Worm (Caenorhabditis elegans): Measurements from ENCODE around the gene F10E9.2.
"Not testable (repeated sequence)": the region's sequence is repeated elsewhere in the genome, so short reads cannot be mapped to it uniquely, and the experiment has no call there.

Gene F10E9.2

ce11 chrIII:8322645-8323213 lies 10.2 kb downstream of the F10E9.2 start, which contains the start of gene F10E9.1:
TSS of gene F10E9.1 (plus strand) at chrIII:8323163.
- TF ChIP-seq hmg-4 (GFP tag; optimal IDR thresholded peaks at IDR 0.05) = no peak
- no peak for TF ChIP-seq F13C5.2 (tag; optimal IDR thresholded peaks at IDR 0.05)
- no peak for TF ChIP-seq sea-1 (GFP tag; conservative IDR thresholded peaks at IDR 0.05)
- TF ChIP-seq hmbx-1 (tag; optimal IDR thresholded peaks at IDR 0.05) = no peak
- TF ChIP-seq flt-1 (GFP tag; IDR thresholded peaks at IDR 0.05) = no peak
- TF ChIP-seq tbx-37 (GFP tag; conservative IDR thresholded peaks at IDR 0.05) = no peak
- TF ChIP-seq ceh-13 (GFP tag; optimal IDR thresholded peaks at IDR 0.05) = no peak

- no peak for TF ChIP-seq tbx-11 (GFP tag; IDR thresholded peaks at IDR 0.05)
- TF ChIP-seq hmg-4 (GFP tag; optimal IDR thresholded peaks at IDR 0.05) = no peak
- TF ChIP-seq flt-1 (GFP tag; IDR thresholded peaks at IDR 0.05) = no peak
- no peak for TF ChIP-seq hnd-1 (tag; optimal IDR thresholded peaks at IDR 0.05)
- no peak for TF ChIP-seq hmbx-1 (tag; optimal IDR thresholded peaks at IDR 0.05)
- TF ChIP-seq tra-4 (tag; optimal IDR thresholded peaks at IDR 0.05) = no peak
- no peak for TF ChIP-seq aly-1 (tag; optimal IDR thresholded peaks at IDR 0.05)
- TF ChIP-seq ceh-36 (tag; optimal IDR thresholded peaks at IDR 0.05) = no peak
- no peak for TF ChIP-seq B0310.2 (tag; optimal IDR thresholded peaks at IDR 0.05)
These were observed 11.9 kb downstream of the F10E9.2 start, which contains the start of gene F10E9.12 for ce11 chrIII:8324412-8324811. TSS of gene F10E9.12 (plus strand) at chrIII:8324542.

ce11 chrIII:8325574-8326513 lies 13.4 kb downstream of the F10E9.2 start, which contains the start of gene ZC262.13:
TSS of gene ZC262.13 (plus strand) at chrIII:8326214.
- TF ChIP-seq scrt-1 (GFP tag; IDR thresholded peaks at IDR 0.05) (no peak), sea-1 (GFP tag; conservative IDR thresholded peaks at IDR 0.05) (no peak), ceh-13 (GFP tag; optimal IDR thresholded peaks at IDR 0.05) (no peak), aly-1 (tag; optimal IDR thresholded peaks at IDR 0.05) (no peak), tbx-37 (GFP tag; conservative IDR thresholded peaks at IDR 0.05) (no peak), ceh-36 (tag; optimal IDR thresholded peaks at IDR 0.05) (no peak), B0310.2 (tag; optimal IDR thresholded peaks at IDR 0.05) (no peak), hnd-1 (tag; optimal IDR thresholded peaks at IDR 0.05) (no peak), hmbx-1 (tag; optimal IDR thresholded peaks at IDR 0.05) (no peak), ama-1 (optimal IDR thresholded peaks at IDR 0.05) (no peak), tbx-11 (GFP tag; IDR thresholded peaks at IDR 0.05) (no peak), hmg-4 (GFP tag; optimal IDR thresholded peaks at IDR 0.05) (no peak), ets-7 (tag; optimal IDR thresholded peaks at IDR 0.05) (no peak), F13C5.2 (tag; optimal IDR thresholded peaks at IDR 0.05) (no peak), flt-1 (GFP tag; IDR thresholded peaks at IDR 0.05) (no peak)

ce11 chrIII:8331211-8331610 lies 18.7 kb downstream of the F10E9.2 start, which contains the start of gene iglr-2:
TSS of gene iglr-2 (minus strand) at chrIII:8331311.
- TF ChIP-seq ceh-36 (tag; optimal IDR thresholded peaks at IDR 0.05) (no peak), F13C5.2 (tag; optimal IDR thresholded peaks at IDR 0.05) (no peak), sea-1 (GFP tag; conservative IDR thresholded peaks at IDR 0.05) (no peak), scrt-1 (GFP tag; IDR thresholded peaks at IDR 0.05) (no peak), tbx-11 (GFP tag; IDR thresholded peaks at IDR 0.05) (no peak), hmg-4 (GFP tag; optimal IDR thresholded peaks at IDR 0.05) (no peak), tra-4 (tag; optimal IDR thresholded peaks at IDR 0.05) (no peak), ama-1 (optimal IDR thresholded peaks at IDR 0.05) (no peak), ceh-13 (GFP tag; optimal IDR thresholded peaks at IDR 0.05) (no peak), B0310.2 (tag; optimal IDR thresholded peaks at IDR 0.05) (no peak)

ce11 chrIII:8331779-8332178 lies 19.3 kb downstream of the F10E9.2 start, which contains the start of the genes mrps-18A and ZC262.2:
TSS of gene mrps-18A (minus strand) at chrIII:8331919.
TSS of gene ZC262.2 (plus strand) at chrIII:8332062.
- TF ChIP-seq ama-1 (optimal IDR thresholded peaks at IDR 0.05) = no peak
- no peak for TF ChIP-seq aly-1 (tag; optimal IDR thresholded peaks at IDR 0.05)
- TF ChIP-seq flt-1 (GFP tag; IDR thresholded peaks at IDR 0.05) = no peak

ce11 chrIII:8334432-8334831 lies 21.9 kb downstream of the F10E9.2 start, which contains the start of gene ZC262.4:
TSS of gene ZC262.4 (minus strand) at chrIII:8334532.
- TF ChIP-seq tra-4 (tag; optimal IDR thresholded peaks at IDR 0.05) (no peak), tbx-37 (GFP tag; conservative IDR thresholded peaks at IDR 0.05) (no peak), hmg-4 (GFP tag; optimal IDR thresholded peaks at IDR 0.05) (no peak), ceh-13 (GFP tag; optimal IDR thresholded peaks at IDR 0.05) (no peak), sea-1 (GFP tag; conservative IDR thresholded peaks at IDR 0.05) (no peak), B0310.2 (tag; optimal IDR thresholded peaks at IDR 0.05) (no peak)

- TF ChIP-seq pes-1 (GFP tag; IDR thresholded peaks at IDR 0.05); flt-1 (GFP tag; IDR thresholded peaks at IDR 0.05); ceh-13 (GFP tag; optimal IDR thresholded peaks at IDR 0.05): not testable (repeated sequence)
These were observed 26.9 kb downstream of the F10E9.2 start, which contains the start of gene clc-28 for ce11 chrIII:8339372-8339771. TSS of gene clc-28 (minus strand) at chrIII:8339472.

ce11 chrIII:8344283-8344682 lies 31.8 kb downstream of the F10E9.2 start, which contains the start of gene ZC262.7:
TSS of gene ZC262.7 (minus strand) at chrIII:8344336.
- not testable (repeated sequence) for TF ChIP-seq pes-1 (GFP tag; IDR thresholded peaks at IDR 0.05); ets-7 (tag; optimal IDR thresholded peaks at IDR 0.05); ceh-36 (tag; optimal IDR thresholded peaks at IDR 0.05)
